Worm (Caenorhabditis elegans) whole organism, L4/young adult: ENCODE measurements around the gene T19H12.15.

Source experiments
- W03F9.2 ChIP-seq: fragments of 150-350 bp; optimal IDR thresholded peaks from 2 replicates; lab custom pipeline; 2014; ENCODE audit warnings: missing biosample characterization, missing genetic modification characterization
- him-1 ChIP-seq: sonication (generic microtip); optimal IDR thresholded peaks from 2 replicates; lab custom pipeline; 2016; ENCODE audit warnings: missing genotype, missing genetic modification reagents, missing genetic modification characterization, missing compliant biosample characterization

- TF ChIP-seq W03F9.2 (tag; lab: Kevin White, UChicago) (no peak), him-1 (no peak)
These were observed 39.6 kb upstream of the T19H12.15 start, which contains the start of gene C02E7.6 for ce11 chrV:4918664-4919257.
